Fruit fly (Drosophila melanogaster) whole organism, embryonic: ENCODE data around the gene CG34310.

ENCODE experiments used
- Abd-B ChIP-seq: fragments of 200-800 bp; sonication (Bioruptor generic); optimal IDR thresholded peaks from 2 replicates; lab custom pipeline; 2018; ENCODE audit warnings: missing biosample characterization, mild to moderate bottlenecking, missing genetic modification characterization, moderate library complexity
- CG10209 ChIP-seq: fragments of 200-800 bp; sonication (Bioruptor generic); optimal IDR thresholded peaks from 3 replicates; lab custom pipeline; 2017; ENCODE audit warnings: missing biosample characterization, mild to moderate bottlenecking, missing genetic modification characterization, missing genetic modification reagents
- CG11085 ChIP-seq: fragments of 200-800 bp; sonication (Bioruptor generic); IDR thresholded peaks from 2 replicates; pipeline ENCODE4 v1.3.6; 2022; ENCODE audit warnings: missing biosample characterization, missing genetic modification characterization
- CG11398 ChIP-seq: fragments of 200-800 bp; sonication (Bioruptor generic); optimal IDR thresholded peaks from 2 replicates; lab custom pipeline; 2016; ENCODE audit warnings: missing biosample characterization, missing genetic modification characterization
- CG11504 ChIP-seq: fragments of 200-800 bp; sonication (Bioruptor generic); optimal IDR thresholded peaks from 3 replicates; lab custom pipeline; 2019; ENCODE audit warnings: missing biosample characterization, mild to moderate bottlenecking, missing genetic modification characterization, moderate library complexity
- CG11723 ChIP-seq: fragments of 200-800 bp; sonication (Bioruptor generic); optimal IDR thresholded peaks from 2 replicates; lab custom pipeline; 2017; ENCODE audit warnings: missing biosample characterization, mild to moderate bottlenecking, missing genetic modification characterization
- CG13894 ChIP-seq: fragments of 200-800 bp; sonication (Bioruptor generic); optimal IDR thresholded peaks from 3 replicates; lab custom pipeline; 2018; ENCODE audit warnings: missing biosample characterization, mild to moderate bottlenecking, missing genetic modification characterization, moderate library complexity
- CG1603 ChIP-seq: fragments of 200-800 bp; sonication (Bioruptor generic); optimal IDR thresholded peaks from 2 replicates; lab custom pipeline; 2019; ENCODE audit warnings: missing biosample characterization, mild to moderate bottlenecking, missing genetic modification characterization, moderate library complexity
- CG16815 ChIP-seq: fragments of 200-800 bp; sonication (Bioruptor generic); optimal IDR thresholded peaks from 3 replicates; lab custom pipeline; 2017; ENCODE audit warnings: missing biosample characterization, mild to moderate bottlenecking, missing genetic modification characterization
- CG17186 ChIP-seq: fragments of 200-800 bp; sonication (Bioruptor generic); optimal IDR thresholded peaks from 3 replicates; lab custom pipeline; 2017; ENCODE audit warnings: missing biosample characterization, missing genetic modification reagents, missing genetic modification characterization
- CG17328 ChIP-seq: fragments of 200-800 bp; sonication (Bioruptor generic); IDR thresholded peaks from 2 replicates; pipeline ENCODE4 v1.3.6; 2022; ENCODE audit warnings: missing biosample characterization, missing genetic modification characterization
- CG17385 ChIP-seq: fragments of 200-800 bp; sonication (Bioruptor generic); optimal IDR thresholded peaks from 3 replicates; lab custom pipeline; 2018; ENCODE audit warnings: missing biosample characterization, mild to moderate bottlenecking, missing genetic modification characterization
- CG17612 ChIP-seq: fragments of 200-800 bp; sonication (Bioruptor generic); IDR thresholded peaks from 2 replicates; pipeline ENCODE4 v1.3.6; 2022; ENCODE audit warnings: missing biosample characterization, missing genetic modification characterization
- CG1792 ChIP-seq: fragments of 200-800 bp; sonication (Bioruptor generic); optimal IDR thresholded peaks from 2 replicates; lab custom pipeline; 2016; ENCODE audit warnings: missing biosample characterization, missing genetic modification characterization
- CG18262 ChIP-seq: fragments of 200-800 bp; optimal IDR thresholded peaks from 3 replicates; lab custom pipeline; 2019; ENCODE audit warnings: missing biosample characterization, mild to moderate bottlenecking, missing genetic modification characterization, moderate library complexity
- CG18619 ChIP-seq: fragments of 200-800 bp; sonication (Bioruptor generic); optimal IDR thresholded peaks from 3 replicates; lab custom pipeline; 2017; ENCODE audit warnings: missing biosample characterization, mild to moderate bottlenecking, missing genetic modification characterization
- CG30431 ChIP-seq: fragments of 200-800 bp; sonication (Bioruptor generic); optimal IDR thresholded peaks from 2 replicates; lab custom pipeline; 2017; ENCODE audit warnings: missing biosample characterization, missing genetic modification characterization
- CG31441 ChIP-seq: fragments of 200-800 bp; sonication (Bioruptor generic); IDR thresholded peaks from 2 replicates; pipeline ENCODE4 v1.3.6; 2022; ENCODE audit warnings: missing biosample characterization, missing genetic modification characterization
- CG3407 ChIP-seq: fragments of 200-800 bp; sonication (Bioruptor generic); optimal IDR thresholded peaks from 2 replicates; lab custom pipeline; 2018; ENCODE audit warnings: missing biosample characterization, mild to moderate bottlenecking, missing genetic modification characterization
- CG8290 ChIP-seq, 3 experiments: fragments of 200-800 bp; sonication (Bioruptor generic); optimal IDR thresholded peaks; 2 replicates each; lab custom pipeline; 2016 to 2019; ENCODE audit warnings: missing biosample characterization in 3 of 3, missing genetic modification characterization in 3 of 3, mild to moderate bottlenecking in 2 of 3, moderate library complexity in 1 of 3
- CG8388 ChIP-seq: fragments of 200-800 bp; sonication (Bioruptor generic); optimal IDR thresholded peaks from 2 replicates; lab custom pipeline; 2019; ENCODE audit warnings: missing biosample characterization, mild to moderate bottlenecking, missing genetic modification characterization, moderate library complexity
- CG8478 ChIP-seq: fragments of >200 bp; optimal IDR thresholded peaks from 2 replicates; lab custom pipeline; 2018
- Drgx ChIP-seq: fragments of 200-800 bp; sonication (Bioruptor generic); IDR thresholded peaks from 2 replicates; pipeline ENCODE4 v1.3.6; 2022; ENCODE audit warnings: missing biosample characterization, missing genetic modification characterization
- E2f2 ChIP-seq: fragments of 200-800 bp; sonication (Bioruptor generic); IDR thresholded peaks from 2 replicates; pipeline ENCODE4 v1.3.6; 2022; ENCODE audit warnings: missing biosample characterization, missing genetic modification characterization
- Ets65A ChIP-seq: fragments of 200-800 bp; sonication (Bioruptor generic); peaks from one replicate; lab custom pipeline; 2016; ENCODE audit warnings: missing biosample characterization, missing genetic modification characterization
- HLH4C ChIP-seq: fragments of 200-800 bp; sonication (Bioruptor generic); IDR thresholded peaks from 3 replicates; pipeline ENCODE4 v1.3.6; 2022; ENCODE audit warnings: missing biosample characterization, missing genetic modification characterization; ENCODE audit not compliant: partially characterized antibody
- HLHmδ ChIP-seq: fragments of 200-800 bp; sonication (Bioruptor generic); optimal IDR thresholded peaks from 2 replicates; lab custom pipeline; 2018; ENCODE audit warnings: missing biosample characterization, mild to moderate bottlenecking, missing genetic modification characterization, moderate library complexity
- Hand ChIP-seq: fragments of 200-800 bp; sonication (Bioruptor generic); optimal IDR thresholded peaks from 2 replicates; lab custom pipeline; 2017; ENCODE audit warnings: mild to moderate bottlenecking, missing biosample characterization, missing genetic modification reagents, missing genetic modification characterization
- Hr51 ChIP-seq, 2 experiments: fragments of 200-800 bp; sonication (Bioruptor generic); optimal IDR thresholded peaks; 2 replicates in 1 of 2; 3 replicates in 1 of 2; lab custom pipeline; 2016 to 2018; ENCODE audit warnings: missing biosample characterization in 2 of 2, missing genetic modification characterization in 2 of 2, mild to moderate bottlenecking in 1 of 2, moderate library complexity in 1 of 2
- Myb ChIP-seq: fragments of 200-800 bp; sonication (Bioruptor generic); optimal IDR thresholded peaks from 2 replicates; lab custom pipeline; 2016; ENCODE audit warnings: missing biosample characterization, missing genetic modification characterization
- Rfx ChIP-seq: fragments of 200-800 bp; sonication (Bioruptor generic); IDR thresholded peaks from 2 replicates; pipeline ENCODE4 v1.3.6; 2022; ENCODE audit warnings: missing biosample characterization, missing genetic modification characterization
- Scr ChIP-seq: fragments of 200-800 bp; sonication (Bioruptor generic); IDR thresholded peaks from 2 replicates; pipeline ENCODE4 v1.3.6; 2022; ENCODE audit warnings: missing biosample characterization, missing genetic modification characterization; ENCODE audit not compliant: partially characterized antibody
- Taf1 ChIP-seq: fragments of 200-800 bp; sonication (Bioruptor generic); IDR thresholded peaks from 2 replicates; pipeline ENCODE4 v1.3.6; 2022; ENCODE audit warnings: missing biosample characterization, missing genetic modification characterization
- al ChIP-seq: fragments of 200-800 bp; sonication (Bioruptor generic); IDR thresholded peaks from 2 replicates; pipeline ENCODE4 v1.3.6; 2022; ENCODE audit warnings: missing biosample characterization, missing genetic modification characterization
- aop ChIP-seq: fragments of 200-800 bp; sonication (Bioruptor generic); IDR thresholded peaks from 2 replicates; pipeline ENCODE4 v1.3.6; 2022; ENCODE audit warnings: missing biosample characterization, missing genetic modification characterization
- btn ChIP-seq: fragments of 200-800 bp; sonication (Bioruptor generic); optimal IDR thresholded peaks from 2 replicates; lab custom pipeline; 2016; ENCODE audit warnings: missing biosample characterization, missing genetic modification characterization
- cas ChIP-seq: fragments of 200-800 bp; sonication (Bioruptor generic); IDR thresholded peaks from 2 replicates; pipeline ENCODE4 v1.3.6; 2022; ENCODE audit warnings: missing biosample characterization, missing genetic modification characterization
- corto ChIP-seq: fragments of 200-800 bp; sonication (Bioruptor generic); optimal IDR thresholded peaks from 2 replicates; lab custom pipeline; 2016; ENCODE audit warnings: missing biosample characterization, mild to moderate bottlenecking, missing genetic modification characterization, moderate library complexity
- dimm ChIP-seq: fragments of 200-800 bp; sonication (Bioruptor generic); IDR thresholded peaks from 2 replicates; pipeline ENCODE4 v1.3.6; 2022; ENCODE audit warnings: missing biosample characterization, missing genetic modification characterization
- dm ChIP-seq: fragments of 200-800 bp; sonication (Bioruptor generic); optimal IDR thresholded peaks from 3 replicates; lab custom pipeline; 2016; ENCODE audit warnings: missing biosample characterization, missing genetic modification characterization
- dmrt99B ChIP-seq: fragments of 200-800 bp; sonication (Bioruptor generic); optimal IDR thresholded peaks from 2 replicates; lab custom pipeline; 2018; ENCODE audit warnings: missing biosample characterization, mild to moderate bottlenecking, missing genetic modification characterization, moderate library complexity
- exex ChIP-seq: fragments of 200-800 bp; sonication (Bioruptor generic); optimal IDR thresholded peaks from 4 replicates; lab custom pipeline; 2018; ENCODE audit warnings: missing biosample characterization, mild to moderate bottlenecking, missing genetic modification characterization, moderate library complexity
- hkb ChIP-seq, 2 experiments: fragments of 200-800 bp in 1 of 2; fragments of >200 bp in 1 of 2; sonication (Bioruptor generic) in 1 of 2; IDR thresholded peaks in 1 of 2; optimal IDR thresholded peaks in 1 of 2; 2 replicates each; pipeline versions ENCODE4 v1.3.6 to Lab custom; 2017 to 2022; ENCODE audit warnings: missing biosample characterization in 1 of 2, missing genetic modification characterization in 1 of 2
- ranshi ChIP-seq: fragments of 200-800 bp; sonication (Bioruptor generic); IDR thresholded peaks from 2 replicates; pipeline ENCODE4 v1.3.6; 2022; ENCODE audit warnings: missing biosample characterization, missing genetic modification characterization
- ro ChIP-seq: fragments of 200-800 bp; sonication (Bioruptor generic); IDR thresholded peaks from 2 replicates; pipeline ENCODE4 v1.3.6; 2022; ENCODE audit warnings: missing biosample characterization, missing genetic modification characterization
- shn ChIP-seq: fragments of 200-800 bp; sonication (Bioruptor generic); optimal IDR thresholded peaks from 3 replicates; lab custom pipeline; 2016; ENCODE audit warnings: missing biosample characterization, missing genetic modification characterization
- tap ChIP-seq: fragments of 200-800 bp; optimal IDR thresholded peaks from 3 replicates; lab custom pipeline; 2019; ENCODE audit warnings: missing biosample characterization, mild to moderate bottlenecking, missing genetic modification characterization, moderate library complexity
- trem ChIP-seq: fragments of 200-800 bp; optimal IDR thresholded peaks from 3 replicates; lab custom pipeline; 2019; ENCODE audit warnings: missing biosample characterization, mild to moderate bottlenecking, missing genetic modification characterization, moderate library complexity
- wor ChIP-seq: fragments of 200-800 bp; sonication (Bioruptor generic); IDR thresholded peaks from 2 replicates; pipeline ENCODE4 v1.3.6; 2022; ENCODE audit warnings: missing biosample characterization, missing genetic modification characterization
- zfh2 ChIP-seq: fragments of 200-800 bp; sonication (Bioruptor generic); optimal IDR thresholded peaks from 2 replicates; lab custom pipeline; 2016; ENCODE audit warnings: missing biosample characterization, missing genetic modification characterization

CG34310 gene

dm6 chr2L:6693794-6694254 lies 30.4 kb downstream of the CG34310 start (continued):
- TF ChIP-seq dm (GFP tag; lab: Kevin White, UChicago) (no peak), Rfx (GFP tag; lab: Robert Waterston, UW) (no peak), CG8290 (GFP tag; optimal IDR thresholded peaks at IDR 0.05; lab: Kevin White, UChicago) (peak; percentile 25), CG8290 (tag; optimal IDR thresholded peaks at IDR 0.05; lab: Kevin White, UChicago) (no peak), corto (no peak), tap (peak; percentile 49), CG17328 (GFP tag; lab: Robert Waterston, UW) (no peak), Hr51 (GFP tag; optimal IDR thresholded peaks at IDR 0.05; lab: Kevin White, UChicago) (peak in 1 of 2 experiments; percentile 78), al (GFP tag; lab: Robert Waterston, UW) (no peak), Abd-B (peak; percentile 34), CG11504 (tag; lab: Kevin White, UChicago) (peak; percentile 78), CG18262 (peak; percentile 85), HLH4C (no peak), dmrt99B (tag; lab: Kevin White, UChicago) (peak; percentile 75), Hand (GFP tag; lab: Kevin White, UChicago) (peak; percentile 45), cas (GFP tag; lab: Robert Waterston, UW) (no peak), E2f2 (GFP tag; lab: Robert Waterston, UW) (no peak; the same call in 1 of the 2 replicates), CG17385 (GFP tag; lab: Kevin White, UChicago) (peak; percentile 59), CG3407 (GFP tag; lab: Kevin White, UChicago) (no peak), CG8388 (GFP tag; lab: Kevin White, UChicago) (peak; percentile 55), CG16815 (no peak), Drgx (GFP tag; lab: Robert Waterston, UW) (0 out of 2 replicates have a peak, but pooled peaks have one; percentile 9), CG10209 (GFP tag; lab: Kevin White, UChicago) (peak; percentile 48), Ets65A (GFP tag; lab: Kevin White, UChicago) (peak; percentile 60), ranshi (GFP tag; lab: Robert Waterston, UW) (no peak), CG30431 (GFP tag; lab: Kevin White, UChicago) (no peak), CG1792 (GFP tag; lab: Kevin White, UChicago) (no peak), aop (no peak), wor (GFP tag; lab: Robert Waterston, UW) (no peak), CG13894 (tag; lab: Kevin White, UChicago) (no peak), dimm (GFP tag; lab: Robert Waterston, UW) (no peak), CG1603 (peak; percentile 5), btn (GFP tag; lab: Kevin White, UChicago) (no peak), hkb (optimal IDR thresholded peaks at IDR 0.05; lab: Kevin White, UChicago) (no peak), hkb (GFP tag; IDR thresholded peaks at IDR 0.05; lab: Robert Waterston, UW) (0 out of 2 replicates have a peak, but pooled peaks have one; percentile 9), ro (GFP tag; lab: Robert Waterston, UW) (no peak), CG18619 (GFP tag; lab: Kevin White, UChicago) (peak; percentile 45), CG8478 (no peak), shn (no peak), CG11398 (GFP tag; lab: Kevin White, UChicago) (no peak), CG11085 (no peak), Taf1 (GFP tag; lab: Robert Waterston, UW) (no peak), zfh2 (peak; percentile 0), HLHmδ (GFP tag; lab: Kevin White, UChicago) (no peak), Scr (no peak), CG31441 (GFP tag; lab: Robert Waterston, UW) (peak; percentile 70), trem (peak; percentile 36), CG11723 (peak; percentile 28), exex (no peak), CG17612 (GFP tag; lab: Robert Waterston, UW) (no peak), CG17186 (GFP tag; lab: Kevin White, UChicago) (no peak), Myb (no peak)
